Fruit fly (Drosophila melanogaster) S2 (cell line): ENCODE data around the gene Tusp.

ENCODE experiments used
- CG8478 ChIP-seq: fragments of >200 bp; optimal IDR thresholded peaks from 2 replicates; lab custom pipeline; 2018
- CTCF ChIP-seq, 2 experiments: fragments of >200 bp; optimal IDR thresholded peaks; 2 replicates each; lab custom pipeline; 2018

The Tusp gene

DNA sequence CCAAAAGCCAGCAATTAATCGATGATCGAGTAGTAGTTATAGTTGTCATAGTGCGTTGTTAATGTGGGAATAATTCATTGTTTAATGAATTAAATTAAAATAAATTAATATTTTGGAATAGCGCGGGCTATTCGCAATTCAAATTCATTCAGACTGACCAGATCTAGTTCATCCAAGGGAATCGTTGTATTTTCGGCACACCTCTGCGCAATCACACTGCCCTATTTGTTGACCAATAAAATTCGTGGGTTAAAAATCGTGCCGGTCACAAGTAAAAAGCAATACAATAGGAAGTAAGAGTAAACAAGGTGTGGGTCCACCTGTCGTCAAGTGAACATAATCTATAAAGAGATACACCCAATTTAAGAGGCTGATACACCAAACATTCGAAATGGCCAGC, 71.3 kb downstream of the Tusp start, which contains the start of gene CG12883:
Gene CG12883, plus strand, starts transcription at position 273 of the 400 bp plus-strand sequence.
- TF ChIP-seq CTCF (optimal IDR thresholded peaks at IDR 0.05; lab: Kevin White, UChicago), result no peak
- no peak for TF ChIP-seq CG8478 (lab: Kevin White, UChicago)

DNA sequence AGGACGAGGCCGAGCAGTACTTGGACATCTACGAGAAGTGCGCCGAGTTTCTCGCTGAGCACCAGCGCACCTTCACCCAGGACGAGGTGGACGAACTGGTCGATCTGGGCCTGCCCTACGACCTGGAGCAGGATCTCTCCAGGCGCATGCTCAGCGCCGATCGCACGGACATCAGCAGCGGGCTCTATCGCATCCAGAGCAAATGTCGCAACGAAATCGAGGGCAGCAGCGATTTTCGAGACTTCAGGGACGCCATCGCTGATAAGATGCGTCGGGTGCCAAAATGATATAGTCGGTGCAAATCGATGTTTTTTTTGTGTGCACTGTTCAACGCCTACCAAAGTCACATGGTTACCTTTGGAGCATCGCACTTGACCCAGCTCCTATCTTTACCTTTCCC, 72.0 kb downstream of the Tusp start:
- TF ChIP-seq CG8478 (lab: Kevin White, UChicago) (no peak), CTCF (optimal IDR thresholded peaks at IDR 0.05; lab: Kevin White, UChicago) (no peak)

DNA sequence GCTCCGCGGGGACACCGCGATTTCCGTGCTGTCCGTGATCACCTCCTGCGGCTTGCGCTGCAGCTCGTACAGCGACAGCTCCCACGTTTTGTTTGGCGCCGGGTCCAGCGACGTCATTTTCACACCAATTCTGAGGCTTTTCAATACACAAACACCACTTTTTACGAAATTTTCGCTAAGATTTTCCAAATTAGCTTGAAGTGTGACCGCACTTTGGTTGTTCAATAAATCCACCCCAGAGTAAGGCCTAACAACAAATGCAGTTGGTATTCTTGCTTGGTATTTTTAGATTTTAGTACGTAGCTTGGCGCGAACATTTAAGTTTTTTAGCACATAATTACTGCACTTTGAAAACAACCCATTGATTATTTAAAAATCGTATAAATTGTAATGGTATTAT, 74.1 kb downstream of the Tusp start, which contains the start of gene Sce:
Gene Sce, minus strand, starts transcription at position 231 of the 400 bp plus-strand sequence.
- TF ChIP-seq CTCF (optimal IDR thresholded peaks at IDR 0.05; lab: Kevin White, UChicago), result no peak
- TF ChIP-seq CG8478 (lab: Kevin White, UChicago), result no peak
